Fruit fly (Drosophila melanogaster) whole organism, prepupa: ENCODE data around the gene CG3698.

Source experiments
- CG11902 ChIP-seq: fragments of 200-800 bp; sonication (Bioruptor generic); optimal IDR thresholded peaks from 3 replicates; lab custom pipeline; 2016; ENCODE audit warnings: missing biosample characterization, missing genetic modification characterization
- Hr4 ChIP-seq: fragments of 200-800 bp; sonication (Bioruptor generic); optimal IDR thresholded peaks from 3 replicates; lab custom pipeline; 2016; ENCODE audit warnings: missing biosample characterization, missing genetic modification characterization
- Lpt ChIP-seq: fragments of 200-800 bp; sonication (Bioruptor generic); optimal IDR thresholded peaks from 3 replicates; lab custom pipeline; 2016; ENCODE audit warnings: missing biosample characterization, missing genetic modification characterization
- lz ChIP-seq: fragments of 200-800 bp; sonication (Bioruptor generic); optimal IDR thresholded peaks from 3 replicates; lab custom pipeline; 2016; ENCODE audit warnings: missing biosample characterization, missing genetic modification characterization
- topi ChIP-seq: fragments of 200-800 bp; sonication (Bioruptor generic); optimal IDR thresholded peaks from 3 replicates; lab custom pipeline; 2016; ENCODE audit warnings: missing biosample characterization, missing genetic modification characterization

DNA sequence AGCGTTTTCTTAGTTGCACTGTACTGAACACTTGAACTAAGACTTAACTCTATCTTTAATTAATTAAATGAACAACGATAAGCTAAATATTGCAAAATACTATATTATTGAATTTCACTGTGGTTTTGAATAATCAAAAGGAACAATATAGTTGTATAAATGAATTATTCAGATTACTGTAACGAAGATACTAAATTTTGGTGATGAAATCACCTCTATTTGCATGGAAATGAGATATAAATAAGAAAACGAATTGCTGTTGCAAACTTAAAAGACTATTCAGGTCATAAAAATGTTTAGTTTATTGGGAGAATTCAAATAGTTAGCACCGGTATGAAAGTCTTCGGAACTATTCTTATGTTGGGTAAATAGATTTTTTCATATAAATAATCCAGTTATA, 39.6 kb downstream of the CG3698 start, which contains the start of gene CG43251:
- TF ChIP-seq CG11902 (GFP tag; lab: Kevin White, UChicago) (no peak), lz (GFP tag; lab: Kevin White, UChicago) (no peak), Lpt (GFP tag; lab: Kevin White, UChicago) (no peak), topi (no peak), Hr4 (GFP tag; lab: Kevin White, UChicago) (no peak)
